Fruit fly (Drosophila melanogaster) whole organism, embryonic: ENCODE data around the gene CG31743.

Source experiments
- Atf3 ChIP-seq: fragments of 200-800 bp; sonication (Bioruptor generic); optimal IDR thresholded peaks from 3 replicates; lab custom pipeline; 2016; ENCODE audit warnings: missing biosample characterization, missing genetic modification characterization
- Atf6 ChIP-seq: fragments of 200-800 bp; sonication (Bioruptor generic); IDR thresholded peaks from 2 replicates; pipeline ENCODE4 v1.3.6; 2022; ENCODE audit warnings: missing biosample characterization, missing genetic modification characterization
- B-H1 ChIP-seq: fragments of 200-800 bp; sonication (Bioruptor generic); IDR thresholded peaks from 3 replicates; pipeline ENCODE4 v1.3.6; 2022; ENCODE audit warnings: missing biosample characterization, missing genetic modification characterization
- CG10321 ChIP-seq: fragments of 200-800 bp; sonication (Bioruptor generic); IDR thresholded peaks from 2 replicates; pipeline ENCODE4 v1.3.6; 2022; ENCODE audit warnings: missing biosample characterization, missing genetic modification characterization
- CG13287 ChIP-seq: fragments of 200-800 bp; sonication (Bioruptor generic); IDR thresholded peaks from 2 replicates; pipeline ENCODE4 v1.3.6; 2022; ENCODE audit warnings: missing biosample characterization, missing genetic modification characterization; ENCODE audit not compliant: partially characterized antibody
- CG18011 ChIP-seq: fragments of 200-800 bp; sonication (Bioruptor generic); optimal IDR thresholded peaks from 2 replicates; lab custom pipeline; 2017; ENCODE audit warnings: missing biosample characterization, missing genetic modification characterization, mild to moderate bottlenecking, moderate library complexity, missing genotype
- CG18599 ChIP-seq: fragments of 200-800 bp; sonication (Bioruptor generic); optimal IDR thresholded peaks from 3 replicates; lab custom pipeline; 2017; ENCODE audit warnings: missing biosample characterization, missing genetic modification characterization, mild to moderate bottlenecking, moderate library complexity, missing genetic modification reagents
- CG2120 ChIP-seq: fragments of 200-800 bp; sonication (Bioruptor generic); optimal IDR thresholded peaks from 3 replicates; lab custom pipeline; 2016; ENCODE audit warnings: missing biosample characterization, missing genetic modification characterization
- CG2199 ChIP-seq: fragments of 200-800 bp; sonication (Bioruptor generic); IDR thresholded peaks from 3 replicates; pipeline ENCODE4 v1.3.6; 2022; ENCODE audit warnings: missing biosample characterization, missing genetic modification characterization
- CG2889 ChIP-seq: fragments of 200-800 bp; sonication (Bioruptor generic); IDR thresholded peaks from 3 replicates; pipeline ENCODE4 v1.3.6; 2022; ENCODE audit warnings: missing biosample characterization, missing genetic modification characterization
- CG30431 ChIP-seq: fragments of 200-800 bp; sonication (Bioruptor generic); optimal IDR thresholded peaks from 2 replicates; lab custom pipeline; 2017; ENCODE audit warnings: missing biosample characterization, missing genetic modification characterization
- CG3281 ChIP-seq: fragments of 200-800 bp; sonication (Bioruptor generic); optimal IDR thresholded peaks from 3 replicates; lab custom pipeline; 2017; ENCODE audit warnings: missing biosample characterization, mild to moderate bottlenecking, missing genetic modification characterization
- CG34422 ChIP-seq: fragments of 200-800 bp; sonication (Bioruptor generic); IDR thresholded peaks from 3 replicates; pipeline ENCODE4 v1.3.6; 2022; ENCODE audit warnings: missing biosample characterization, missing genetic modification characterization
- CG4617 ChIP-seq: fragments of 200-800 bp; sonication (Bioruptor generic); optimal IDR thresholded peaks from 3 replicates; lab custom pipeline; 2016; ENCODE audit warnings: missing biosample characterization, missing genetic modification characterization, borderline replicate concordance
- CG7271 ChIP-seq: fragments of 200-800 bp; sonication (Bioruptor generic); optimal IDR thresholded peaks from 2 replicates; lab custom pipeline; 2018; ENCODE audit warnings: missing biosample characterization, mild to moderate bottlenecking, missing genetic modification characterization, moderate library complexity
- CG7839 ChIP-seq: fragments of 200-800 bp; sonication (Bioruptor generic); optimal IDR thresholded peaks from 3 replicates; lab custom pipeline; 2018; ENCODE audit warnings: missing biosample characterization, mild to moderate bottlenecking, missing genetic modification characterization, moderate library complexity
- CG7928 ChIP-seq: fragments of 200-800 bp; sonication (Bioruptor generic); optimal IDR thresholded peaks from 2 replicates; lab custom pipeline; 2017; ENCODE audit warnings: missing biosample characterization, mild to moderate bottlenecking, missing genetic modification characterization
- CG8924 ChIP-seq: fragments of 200-800 bp; optimal IDR thresholded peaks from 3 replicates; lab custom pipeline; 2019; ENCODE audit warnings: missing biosample characterization, mild to moderate bottlenecking, missing genetic modification characterization, moderate library complexity
- CG9876 ChIP-seq: fragments of 200-800 bp; sonication (Bioruptor generic); optimal IDR thresholded peaks from 2 replicates; lab custom pipeline; 2016; ENCODE audit warnings: missing biosample characterization, missing genetic modification characterization
- CG9932 ChIP-seq: fragments of 200-800 bp; sonication (Bioruptor generic); IDR thresholded peaks from 2 replicates; pipeline ENCODE4 v1.3.6; 2022; ENCODE audit warnings: missing biosample characterization, missing genetic modification characterization
- Drgx ChIP-seq: fragments of 200-800 bp; sonication (Bioruptor generic); IDR thresholded peaks from 2 replicates; pipeline ENCODE4 v1.3.6; 2022; ENCODE audit warnings: missing biosample characterization, missing genetic modification characterization
- ERR ChIP-seq: fragments of 200-800 bp; sonication (Bioruptor generic); optimal IDR thresholded peaks from 2 replicates; lab custom pipeline; 2016; ENCODE audit warnings: missing biosample characterization, missing genetic modification characterization
- Ets65A ChIP-seq: fragments of 200-800 bp; sonication (Bioruptor generic); peaks from one replicate; lab custom pipeline; 2016; ENCODE audit warnings: missing biosample characterization, missing genetic modification characterization
- Lhr ChIP-seq: fragments of 200-800 bp; sonication (Bioruptor generic); optimal IDR thresholded peaks from 3 replicates; lab custom pipeline; 2017; ENCODE audit warnings: mild to moderate bottlenecking, missing biosample characterization, missing genetic modification reagents, missing genetic modification characterization
- Lpt ChIP-seq: fragments of >200 bp; optimal IDR thresholded peaks from 2 replicates; lab custom pipeline; 2018; ENCODE audit warnings: missing biosample characterization, missing genetic modification characterization
- NC2β ChIP-seq: fragments of 200-800 bp; sonication (Bioruptor generic); optimal IDR thresholded peaks from 2 replicates; lab custom pipeline; 2016; ENCODE audit warnings: missing biosample characterization, missing genetic modification characterization
- Ravus ChIP-seq: fragments of 200-800 bp; sonication (Bioruptor generic); IDR thresholded peaks from 2 replicates; pipeline ENCODE4 v1.3.6; 2022; ENCODE audit warnings: missing biosample characterization, missing genetic modification characterization
- Six4 ChIP-seq: fragments of 200-800 bp; sonication (Bioruptor generic); optimal IDR thresholded peaks from 2 replicates; lab custom pipeline; 2016; ENCODE audit warnings: missing biosample characterization, missing genetic modification characterization
- Tbp ChIP-seq: fragments of >200 bp; optimal IDR thresholded peaks from 2 replicates; lab custom pipeline; 2018; ENCODE audit warnings: missing biosample characterization, missing genetic modification characterization
- YL-1 ChIP-seq: fragments of 200-800 bp; sonication (Bioruptor generic); optimal IDR thresholded peaks from 3 replicates; lab custom pipeline; 2017; ENCODE audit warnings: missing biosample characterization, mild to moderate bottlenecking, missing genetic modification characterization
- ap ChIP-seq: fragments of 200-800 bp; sonication (Bioruptor generic); IDR thresholded peaks from 2 replicates; pipeline ENCODE4 v1.3.6; 2022; ENCODE audit warnings: missing biosample characterization, missing genetic modification characterization
- bigmax ChIP-seq: fragments of 200-800 bp; sonication (Bioruptor generic); optimal IDR thresholded peaks from 2 replicates; lab custom pipeline; 2018; ENCODE audit warnings: missing biosample characterization, mild to moderate bottlenecking, missing genetic modification characterization
- ci ChIP-seq: fragments of 200-800 bp; sonication (Bioruptor generic); IDR thresholded peaks from 3 replicates; pipeline ENCODE4 v1.3.6; 2022; ENCODE audit warnings: missing biosample characterization, missing genetic modification characterization
- da ChIP-seq: fragments of 200-800 bp; sonication (Bioruptor generic); optimal IDR thresholded peaks from 2 replicates; lab custom pipeline; 2016; ENCODE audit warnings: missing biosample characterization, missing genetic modification characterization
- dmrt99B ChIP-seq: fragments of 200-800 bp; sonication (Bioruptor generic); optimal IDR thresholded peaks from 2 replicates; lab custom pipeline; 2018; ENCODE audit warnings: missing biosample characterization, mild to moderate bottlenecking, missing genetic modification characterization, moderate library complexity
- dpn ChIP-seq, 2 experiments: fragments of 200-800 bp; sonication (Bioruptor generic); optimal IDR thresholded peaks; 3 replicates each; lab custom pipeline; 2016; ENCODE audit warnings: missing biosample characterization in 2 of 2, missing genetic modification characterization in 2 of 2
- emc ChIP-seq: fragments of 200-800 bp; sonication (Bioruptor generic); optimal IDR thresholded peaks from 2 replicates; lab custom pipeline; 2016; ENCODE audit warnings: missing biosample characterization, missing genetic modification characterization
- ems ChIP-seq: fragments of 200-800 bp; sonication (Bioruptor generic); optimal IDR thresholded peaks from 3 replicates; lab custom pipeline; 2016; ENCODE audit warnings: missing biosample characterization, missing genetic modification characterization
- hkb ChIP-seq, 2 experiments: fragments of 200-800 bp in 1 of 2; fragments of >200 bp in 1 of 2; sonication (Bioruptor generic) in 1 of 2; IDR thresholded peaks in 1 of 2; optimal IDR thresholded peaks in 1 of 2; 2 replicates each; pipeline versions ENCODE4 v1.3.6 to Lab custom; 2017 to 2022; ENCODE audit warnings: missing biosample characterization in 1 of 2, missing genetic modification characterization in 1 of 2
- jing ChIP-seq: fragments of 200-800 bp; sonication (Bioruptor generic); optimal IDR thresholded peaks from 2 replicates; lab custom pipeline; 2018; ENCODE audit warnings: missing biosample characterization, mild to moderate bottlenecking, missing genetic modification characterization
- mam ChIP-seq: fragments of 200-800 bp; sonication (Bioruptor generic); optimal IDR thresholded peaks from 3 replicates; lab custom pipeline; 2016; ENCODE audit warnings: missing biosample characterization, missing genetic modification characterization
- mirr ChIP-seq: fragments of 200-800 bp; sonication (Bioruptor generic); optimal IDR thresholded peaks from 3 replicates; lab custom pipeline; 2018; ENCODE audit warnings: missing biosample characterization, mild to moderate bottlenecking, missing genetic modification characterization
- mld ChIP-seq: fragments of 200-800 bp; sonication (Bioruptor generic); IDR thresholded peaks from 3 replicates; pipeline ENCODE4 v1.3.6; 2022; ENCODE audit warnings: missing biosample characterization, missing genetic modification characterization; ENCODE audit not compliant: partially characterized antibody
- pb ChIP-seq: fragments of 200-800 bp; sonication (Bioruptor generic); optimal IDR thresholded peaks from 3 replicates; lab custom pipeline; 2016; ENCODE audit warnings: missing biosample characterization, missing genetic modification characterization
- pfk ChIP-seq: fragments of 200-800 bp; sonication (Bioruptor generic); optimal IDR thresholded peaks from 2 replicates; lab custom pipeline; 2018; ENCODE audit warnings: missing biosample characterization, mild to moderate bottlenecking, missing genetic modification characterization, moderate library complexity
- stwl ChIP-seq: fragments of 200-800 bp; sonication (Bioruptor generic); optimal IDR thresholded peaks from 3 replicates; lab custom pipeline; 2018; ENCODE audit warnings: missing biosample characterization, mild to moderate bottlenecking, missing genetic modification characterization, moderate library complexity
- ttk ChIP-seq: fragments of 200-800 bp; sonication (Bioruptor generic); IDR thresholded peaks from 2 replicates; pipeline ENCODE4 v2.1.2; 2022; ENCODE audit warnings: missing biosample characterization, missing genetic modification characterization
- unc-4 ChIP-seq: fragments of 200-800 bp; sonication (Bioruptor generic); IDR thresholded peaks from 2 replicates; pipeline ENCODE4 v1.3.6; 2022; ENCODE audit warnings: missing biosample characterization, missing genetic modification characterization; ENCODE audit not compliant: partially characterized antibody
- wor ChIP-seq: fragments of 200-800 bp; sonication (Bioruptor generic); IDR thresholded peaks from 2 replicates; pipeline ENCODE4 v1.3.6; 2022; ENCODE audit warnings: missing biosample characterization, missing genetic modification characterization

Gene CG31743

dm6 chr2L:16887660-16888573 is 8.6 kb downstream of the CG31743 start, which contains the start of the genes osi and tweek (continued):
- TF ChIP-seq unc-4 (peak; percentile 78), CG13287 (GFP tag; lab: Robert Waterston, UW) (peak; percentile 82), ci (GFP tag; lab: Robert Waterston, UW) (no peak), bigmax (no peak), Lpt (GFP tag; lab: Kevin White, UChicago) (no peak), mld (GFP tag; lab: Robert Waterston, UW) (no peak; the same call in 1 of the 3 replicates), Ets65A (peak; percentile 93), CG8924 (tag; lab: Kevin White, UChicago) (peak; percentile 66), CG2120 (GFP tag; lab: Kevin White, UChicago) (peak; percentile 83), ttk (peak; percentile 59), Atf3 (GFP tag; lab: Kevin White, UChicago) (no peak), CG9932 (GFP tag; lab: Robert Waterston, UW) (peak; percentile 86), hkb (optimal IDR thresholded peaks at IDR 0.05; lab: Kevin White, UChicago) (no peak), hkb (GFP tag; IDR thresholded peaks at IDR 0.05; lab: Robert Waterston, UW) (no peak), CG7839 (tag; lab: Kevin White, UChicago) (no peak), CG3281 (GFP tag; lab: Kevin White, UChicago) (no peak), Drgx (GFP tag; lab: Robert Waterston, UW) (no peak), CG18011 (GFP tag; lab: Kevin White, UChicago) (peak; percentile 4), ERR (no peak), CG34422 (peak; percentile 59; the same call in 2 of the 3 replicates), pb (no peak), YL-1 (GFP tag; lab: Kevin White, UChicago) (peak; percentile 38), Atf6 (GFP tag; lab: Robert Waterston, UW) (no peak), dpn (GFP tag; optimal IDR thresholded peaks at IDR 0.05; lab: Kevin White, UChicago) (peak; percentile 60 to 61), CG7271 (tag; lab: Kevin White, UChicago) (no peak), Six4 (GFP tag; lab: Kevin White, UChicago) (peak; percentile 34), dmrt99B (tag; lab: Kevin White, UChicago) (no peak), pfk (GFP tag; lab: Kevin White, UChicago) (no peak), CG10321 (GFP tag; lab: Robert Waterston, UW) (no peak), stwl (tag; lab: Kevin White, UChicago) (peak; percentile 34), da (GFP tag; lab: Kevin White, UChicago) (peak; percentile 4), CG18599 (peak; percentile 48), CG4617 (GFP tag; lab: Kevin White, UChicago) (peak; percentile 5), emc (GFP tag; lab: Kevin White, UChicago) (no peak), CG2199 (GFP tag; lab: Robert Waterston, UW) (peak; percentile 12; the same call in 1 of the 3 replicates), NC2β (GFP tag; lab: Kevin White, UChicago) (peak; percentile 48), ap (GFP tag; lab: Robert Waterston, UW) (no peak), jing (GFP tag; lab: Kevin White, UChicago) (peak; percentile 29), ems (GFP tag; lab: Kevin White, UChicago) (peak; percentile 36), CG30431 (GFP tag; lab: Kevin White, UChicago) (peak; percentile 37), CG2889 (0 out of 3 replicates have a peak, but pooled peaks have one; percentile 38), CG7928 (GFP tag; lab: Kevin White, UChicago) (peak; percentile 82), wor (GFP tag; lab: Robert Waterston, UW) (no peak), Tbp (no peak), Lhr (GFP tag; lab: Kevin White, UChicago) (peak; percentile 39), mirr (GFP tag; lab: Kevin White, UChicago) (peak; percentile 10), Ravus (no peak), B-H1 (GFP tag; lab: Robert Waterston, UW) (no peak; the same call in 2 of the 3 replicates), CG9876 (peak; percentile 33), mam (GFP tag; lab: Kevin White, UChicago) (peak; percentile 63)
